Worm (Caenorhabditis elegans) whole organism, L2 larva: ENCODE data around the gene str-211.
"Not testable (repeated sequence)": the region's sequence is repeated elsewhere in the genome, so short reads cannot be mapped to it uniquely, and the experiment has no call there.

Experiments
- C34F6.9 ChIP-seq: fragments of 150-350 bp; optimal IDR thresholded peaks from 2 replicates; lab custom pipeline; 2014; ENCODE audit warnings: missing biosample characterization, missing genetic modification characterization
- F13H6.1 ChIP-seq: sonication (generic microtip); optimal IDR thresholded peaks from 2 replicates; lab custom pipeline; 2016; ENCODE audit warnings: missing genetic modification characterization, missing compliant biosample characterization
- R02D3.7 ChIP-seq: fragments of 150-350 bp; optimal IDR thresholded peaks from 2 replicates; lab custom pipeline; 2014; ENCODE audit warnings: missing biosample characterization, missing genetic modification characterization
- Y55F3AM.14 ChIP-seq: fragments of 200-800 bp; sonication (Bioruptor generic); optimal IDR thresholded peaks from 2 replicates; lab custom pipeline; 2018; ENCODE audit warnings: mild to moderate bottlenecking, missing genetic modification characterization, missing compliant biosample characterization
- aly-2 ChIP-seq: fragments of 150-350 bp; optimal IDR thresholded peaks from 2 replicates; lab custom pipeline; 2014; ENCODE audit warnings: missing biosample characterization, missing genetic modification characterization
- ama-1 ChIP-seq: fragments of 150-350 bp; optimal IDR thresholded peaks from 2 replicates; lab custom pipeline; 2018; ENCODE audit warnings: inconsistent platforms
- blmp-1 ChIP-seq: sonication (generic microtip); optimal IDR thresholded peaks from 2 replicates; lab custom pipeline; 2017; ENCODE audit warnings: missing genetic modification characterization, mild to moderate bottlenecking, missing compliant biosample characterization, antibody characterized with exemption, moderate library complexity; ENCODE audit not compliant: insufficient read depth
- ceh-82 ChIP-seq: fragments of 150-350 bp; optimal IDR thresholded peaks from 2 replicates; lab custom pipeline; 2014; ENCODE audit warnings: missing biosample characterization, missing genetic modification characterization
- crh-2 ChIP-seq: sonication (generic microtip); optimal IDR thresholded peaks from 2 replicates; lab custom pipeline; 2017; ENCODE audit warnings: missing biosample characterization, missing genetic modification characterization
- egl-27 ChIP-seq: sonication (generic microtip); optimal IDR thresholded peaks from 3 replicates; lab custom pipeline; 2017; ENCODE audit warnings: missing biosample characterization, missing genetic modification reagents, missing genetic modification characterization
- fos-1 ChIP-seq: fragments of 150-350 bp; optimal IDR thresholded peaks from 2 replicates; lab custom pipeline; 2014; ENCODE audit warnings: missing biosample characterization, missing genetic modification characterization
- lin-11 ChIP-seq: fragments of 150-350 bp; sonication (generic microtip); optimal IDR thresholded peaks from 2 replicates; lab custom pipeline; 2014; ENCODE audit warnings: missing biosample characterization, missing genetic modification characterization, inconsistent platforms, mixed read lengths
- lin-13 ChIP-seq: fragments of 150-350 bp; optimal IDR thresholded peaks from 2 replicates; lab custom pipeline; 2014; ENCODE audit warnings: missing biosample characterization, missing genetic modification reagents, missing genetic modification characterization
- lin-39 ChIP-seq: fragments of 150-350 bp; optimal IDR thresholded peaks from 2 replicates; lab custom pipeline; 2014; ENCODE audit warnings: missing biosample characterization, missing genetic modification reagents, missing genetic modification characterization
- lsy-2 ChIP-seq, 2 experiments: fragments of 150-350 bp in 1 of 2; sonication (generic microtip) in 1 of 2; optimal IDR thresholded peaks; 2 replicates each; lab custom pipeline; 2014 to 2017; ENCODE audit warnings: missing biosample characterization in 2 of 2, missing genetic modification characterization in 2 of 2
- mab-5 ChIP-seq: fragments of 150-350 bp; optimal IDR thresholded peaks from 2 replicates; lab custom pipeline; 2014; ENCODE audit warnings: missing biosample characterization, missing genetic modification characterization
- mdl-1 ChIP-seq, 2 experiments: fragments of 150-350 bp in 1 of 2; sonication (generic microtip) in 1 of 2; optimal IDR thresholded peaks; 2 replicates each; lab custom pipeline; 2017; ENCODE audit warnings: missing biosample characterization in 2 of 2, missing genetic modification characterization in 2 of 2
- nhr-12 ChIP-seq: fragments of 150-350 bp; optimal IDR thresholded peaks from 2 replicates; lab custom pipeline; 2014; ENCODE audit warnings: missing biosample characterization, missing genetic modification characterization
- nhr-129 ChIP-seq: fragments of 150-350 bp; optimal IDR thresholded peaks from 2 replicates; lab custom pipeline; 2014; ENCODE audit warnings: missing biosample characterization, missing genetic modification characterization
- nhr-21 ChIP-seq: fragments of 150-350 bp; optimal IDR thresholded peaks from 2 replicates; lab custom pipeline; 2014; ENCODE audit warnings: missing biosample characterization, missing genetic modification characterization
- nhr-23 ChIP-seq: fragments of 150-350 bp; optimal IDR thresholded peaks from 2 replicates; lab custom pipeline; 2014; ENCODE audit warnings: missing biosample characterization, missing genetic modification reagents, missing genetic modification characterization
- nhr-237 ChIP-seq: fragments of 150-350 bp; optimal IDR thresholded peaks from 2 replicates; lab custom pipeline; 2014; ENCODE audit warnings: missing biosample characterization, missing genetic modification characterization
- nhr-25 ChIP-seq: fragments of 150-350 bp; sonication (generic microtip); optimal IDR thresholded peaks from 3 replicates; lab custom pipeline; 2014; ENCODE audit warnings: missing biosample characterization, missing genetic modification characterization
- nhr-6 ChIP-seq: fragments of 150-350 bp; optimal IDR thresholded peaks from 2 replicates; lab custom pipeline; 2014; ENCODE audit warnings: missing biosample characterization, missing genetic modification characterization
- nhr-77 ChIP-seq: fragments of 150-350 bp; optimal IDR thresholded peaks from 2 replicates; lab custom pipeline; 2014; ENCODE audit warnings: missing biosample characterization, missing genetic modification characterization
- sem-4 ChIP-seq: fragments of 150-350 bp; optimal IDR thresholded peaks from 2 replicates; lab custom pipeline; 2014; ENCODE audit warnings: missing biosample characterization, missing genetic modification reagents, missing genetic modification characterization
- sma-3 ChIP-seq: sonication (generic microtip); optimal IDR thresholded peaks from 2 replicates; lab custom pipeline; 2016; ENCODE audit warnings: missing genetic modification reagents, missing genetic modification characterization, missing compliant biosample characterization
- sma-9 ChIP-seq, 2 experiments: fragments of 150-350 bp in 1 of 2; sonication (generic microtip) in 1 of 2; optimal IDR thresholded peaks; 2 replicates each; lab custom pipeline; 2014 to 2016; ENCODE audit warnings: missing genetic modification characterization in 2 of 2, mild to moderate bottlenecking in 1 of 2, missing biosample characterization in 1 of 2, missing compliant biosample characterization in 1 of 2, missing genetic modification reagents in 1 of 2, moderate library complexity in 1 of 2
- snpc-4 ChIP-seq: fragments of 150-350 bp; optimal IDR thresholded peaks from 2 replicates; lab custom pipeline; 2014; ENCODE audit warnings: missing biosample characterization, missing genetic modification characterization
- unc-39 ChIP-seq: fragments of 150-350 bp; optimal IDR thresholded peaks from 2 replicates; lab custom pipeline; 2014; ENCODE audit warnings: missing biosample characterization, missing genetic modification characterization
- unc-62 ChIP-seq: fragments of 150-350 bp; optimal IDR thresholded peaks from 2 replicates; lab custom pipeline; 2014; ENCODE audit warnings: missing biosample characterization, missing genetic modification reagents, missing genetic modification characterization
- zag-1 ChIP-seq: fragments of 150-350 bp; optimal IDR thresholded peaks from 2 replicates; lab custom pipeline; 2014; ENCODE audit warnings: missing biosample characterization, missing genetic modification characterization
- ztf-1 ChIP-seq: fragments of 200-800 bp; sonication (Bioruptor generic); conservative IDR thresholded peaks from 2 replicates; pipeline ENCODE4 v1.3.6; 2022; ENCODE audit warnings: missing genetic modification characterization, missing compliant biosample characterization
- ztf-11 ChIP-seq: sonication (generic microtip); optimal IDR thresholded peaks from 2 replicates; lab custom pipeline; 2017; ENCODE audit warnings: missing biosample characterization, missing genetic modification characterization
- ztf-4 ChIP-seq: fragments of 150-350 bp; optimal IDR thresholded peaks from 2 replicates; lab custom pipeline; 2014; ENCODE audit warnings: missing biosample characterization, missing genetic modification characterization

The str-211 gene

ce11 chrV:4903696-4904095 lies 40.4 kb downstream of the str-211 start, which contains the start of gene ugt-8:
ugt-8 (plus strand) TSS chrV:4903930.
- peak; percentile 3 for TF ChIP-seq nhr-25 (tag; lab: Kevin White, UChicago)
- TF ChIP-seq ztf-1 (GFP tag; lab: Robert Waterston, UW), result no peak

- no peak for TF ChIP-seq lin-13
- no peak for TF ChIP-seq lin-39
- TF ChIP-seq mab-5 (tag; lab: Kevin White, UChicago), result no peak
- no peak for TF ChIP-seq nhr-25 (tag; lab: Kevin White, UChicago)
- no peak for TF ChIP-seq C34F6.9 (tag; lab: Kevin White, UChicago)
- no peak for TF ChIP-seq ama-1 (lab: Kevin White, UChicago)
- no peak for TF ChIP-seq blmp-1 (tag; lab: Kevin White, UChicago)
- TF ChIP-seq sma-9 (GFP tag; optimal IDR thresholded peaks at IDR 0.05; lab: Kevin White, UChicago), result no peak
- TF ChIP-seq sma-9 (tag; optimal IDR thresholded peaks at IDR 0.05; lab: Kevin White, UChicago), result no peak
- no peak for TF ChIP-seq R02D3.7 (tag; lab: Kevin White, UChicago)
- no peak for TF ChIP-seq nhr-129 (tag; lab: Kevin White, UChicago)
- no peak for TF ChIP-seq ztf-11 (tag; lab: Kevin White, UChicago)
- no peak for TF ChIP-seq nhr-23 (tag; lab: Kevin White, UChicago)
- no peak for TF ChIP-seq nhr-77 (tag; lab: Kevin White, UChicago)
- TF ChIP-seq ztf-1 (GFP tag; lab: Robert Waterston, UW), result no peak
- TF ChIP-seq lin-11 (tag; lab: Kevin White, UChicago), result no peak
- no peak for TF ChIP-seq crh-2 (tag; lab: Kevin White, UChicago)
- no peak for TF ChIP-seq nhr-12 (tag; lab: Kevin White, UChicago)
- TF ChIP-seq unc-39 (tag; lab: Kevin White, UChicago), result no peak
- no peak for TF ChIP-seq fos-1 (tag; lab: Kevin White, UChicago)
- TF ChIP-seq ceh-82 (tag; lab: Kevin White, UChicago), result no peak
These were observed 43.0 kb downstream of the str-211 start, which contains the start of gene ugt-67 for ce11 chrV:4901074-4901473. ugt-67 (plus strand) TSS chrV:4901374.

DNA sequence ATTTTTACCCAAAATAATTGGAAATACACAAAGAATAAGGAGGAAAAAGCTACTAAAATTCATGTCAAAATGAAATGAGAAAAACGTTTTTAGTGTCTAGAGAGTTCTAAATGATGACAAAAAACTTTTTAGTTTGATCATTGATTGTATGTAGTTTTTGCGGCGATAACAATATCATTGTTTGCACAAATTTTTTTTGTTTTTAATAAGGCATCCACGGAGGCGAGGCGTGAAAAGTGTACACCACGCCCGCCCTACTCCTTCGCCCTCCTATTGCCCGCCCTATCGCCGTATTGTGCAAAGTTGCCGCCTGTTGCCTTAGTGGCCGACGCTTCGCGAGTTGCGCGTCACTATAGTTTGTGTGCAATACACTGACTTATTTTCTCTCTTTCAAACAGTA lies 44.1 kb downstream of the str-211 start, which contains the start of gene ugt-10:
TSS of gene ugt-10 (minus strand) at position 101 of the 400 bp plus-strand sequence.
- TF ChIP-seq unc-62; lin-11 (tag; lab: Kevin White, UChicago); ztf-4 (tag; lab: Kevin White, UChicago): not testable (repeated sequence)

DNA sequence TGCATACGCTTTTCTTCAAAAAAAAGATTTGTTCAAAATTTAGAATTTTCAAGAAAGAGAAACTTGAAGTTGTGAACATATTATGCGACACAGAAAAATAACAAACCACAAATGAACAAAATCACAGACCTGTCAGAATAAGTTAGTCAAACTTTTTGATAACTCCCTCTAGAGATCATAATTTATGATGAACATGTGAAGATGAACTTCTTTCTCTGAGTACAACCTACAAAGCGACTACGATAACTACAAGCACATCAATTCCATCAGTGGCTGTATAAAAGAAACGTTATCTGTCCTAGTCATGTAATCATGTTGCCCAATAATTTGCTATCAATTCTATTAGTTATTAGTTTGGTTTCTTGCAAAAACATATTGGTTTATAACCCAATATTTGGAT lies 48.4 kb downstream of the str-211 start, which contains the start of gene ugt-9:
TSS of gene ugt-9 (plus strand) at position 305 of the 400 bp plus-strand sequence.
- TF ChIP-seq crh-2 (tag; lab: Kevin White, UChicago) (no peak), nhr-25 (tag; lab: Kevin White, UChicago) (peak; percentile 64), zag-1 (tag; lab: Kevin White, UChicago) (no peak), sma-9 (GFP tag; optimal IDR thresholded peaks at IDR 0.05; lab: Kevin White, UChicago) (peak; percentile 84), sma-9 (tag; optimal IDR thresholded peaks at IDR 0.05; lab: Kevin White, UChicago) (no peak), nhr-21 (tag; lab: Kevin White, UChicago) (no peak), unc-39 (tag; lab: Kevin White, UChicago) (no peak), aly-2 (no peak), sma-3 (GFP tag; lab: Kevin White, UChicago) (peak; percentile 51), Y55F3AM.14 (no peak), F13H6.1 (tag; lab: Kevin White, UChicago) (no peak)

DNA sequence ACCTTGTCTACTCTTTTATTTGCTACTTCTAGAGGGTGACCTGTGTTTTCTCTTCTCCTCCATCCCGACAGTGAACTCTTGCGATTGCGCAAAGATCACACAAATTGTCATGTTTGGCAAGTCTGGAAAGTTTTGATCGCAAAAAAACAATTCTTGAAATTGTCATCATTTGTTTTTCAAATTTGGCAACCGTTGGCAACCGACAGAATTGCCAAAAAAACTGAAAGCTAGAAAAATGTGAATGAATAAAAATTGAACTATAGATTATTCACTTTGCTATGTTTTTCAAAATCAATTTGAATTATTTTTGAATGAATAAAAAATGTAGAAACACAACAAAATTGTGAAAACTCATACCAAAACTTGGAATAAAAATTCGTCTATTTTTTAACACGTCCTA lies 49.1 kb downstream of the str-211 start, which contains the start of gene ugt-11:
TSS of gene ugt-11 (minus strand) at position 101 of the 400 bp plus-strand sequence.
- TF ChIP-seq nhr-237, result no peak
- TF ChIP-seq lin-13, result no peak
- TF ChIP-seq sem-4, result no peak
- no peak for TF ChIP-seq ceh-82 (tag; lab: Kevin White, UChicago)
- no peak for TF ChIP-seq F13H6.1 (tag; lab: Kevin White, UChicago)
- no peak for TF ChIP-seq sma-3 (GFP tag; lab: Kevin White, UChicago)
- no peak for TF ChIP-seq snpc-4 (tag; lab: Kevin White, UChicago)
- TF ChIP-seq nhr-6 (tag; lab: Kevin White, UChicago), result no peak
- no peak for TF ChIP-seq nhr-77 (tag; lab: Kevin White, UChicago)
- no peak for TF ChIP-seq lsy-2 (tag; optimal IDR thresholded peaks at IDR 0.05; lab: Kevin White, UChicago)
- TF ChIP-seq egl-27 (tag; lab: Kevin White, UChicago), result no peak
- no peak for TF ChIP-seq mdl-1 (tag; optimal IDR thresholded peaks at IDR 0.05; lab: Kevin White, UChicago)
